Worm (Caenorhabditis elegans) whole organism, midembryonic: ENCODE data around the gene pho-1.

Experiments used
- klf-2 ChIP-seq: fragments of 200-800 bp; sonication (Bioruptor generic); conservative IDR thresholded peaks from 2 replicates; pipeline ENCODE4 v1.3.6; 2022; ENCODE audit warnings: missing genetic modification reagents, missing genetic modification characterization, missing compliant biosample characterization
- med-1 ChIP-seq: sonication (generic microtip); optimal IDR thresholded peaks from 2 replicates; lab custom pipeline; 2017; ENCODE audit warnings: missing genetic modification characterization, mild to moderate bottlenecking, missing compliant biosample characterization, antibody characterized with exemption, missing genetic modification reagents; ENCODE audit not compliant: insufficient read depth

ce11 chrII:5199497-5199896, 36.1 kb downstream of the pho-1 start, which contains the start of gene msp-50:
- no peak for TF ChIP-seq klf-2 (GFP tag; lab: Robert Waterston, UW)
- TF ChIP-seq med-1: no peak
